Worm (Caenorhabditis elegans) whole organism, midembryonic: ENCODE results near the gene C55C3.6.

Experiments used
- cog-1 ChIP-seq: sonication (generic microtip); optimal IDR thresholded peaks from 2 replicates; lab custom pipeline; 2016; ENCODE audit warnings: missing genetic modification characterization, missing compliant biosample characterization
- flt-1 ChIP-seq: fragments of 200-800 bp; sonication (Bioruptor generic); IDR thresholded peaks from 2 replicates; pipeline ENCODE4 v1.3.6; 2022; ENCODE audit warnings: missing genetic modification characterization, missing compliant biosample characterization
- klf-2 ChIP-seq: fragments of 200-800 bp; sonication (Bioruptor generic); conservative IDR thresholded peaks from 2 replicates; pipeline ENCODE4 v1.3.6; 2022; ENCODE audit warnings: missing genetic modification reagents, missing genetic modification characterization, missing compliant biosample characterization
- med-1 ChIP-seq: sonication (generic microtip); optimal IDR thresholded peaks from 2 replicates; lab custom pipeline; 2017; ENCODE audit warnings: missing genetic modification characterization, mild to moderate bottlenecking, missing compliant biosample characterization, antibody characterized with exemption, missing genetic modification reagents; ENCODE audit not compliant: insufficient read depth
- ztf-29 ChIP-seq: fragments of 200-800 bp; sonication (Bioruptor generic); IDR thresholded peaks from 2 replicates; pipeline ENCODE4 v1.3.6; 2022; ENCODE audit warnings: missing genetic modification reagents, missing genetic modification characterization, missing compliant biosample characterization

DNA sequence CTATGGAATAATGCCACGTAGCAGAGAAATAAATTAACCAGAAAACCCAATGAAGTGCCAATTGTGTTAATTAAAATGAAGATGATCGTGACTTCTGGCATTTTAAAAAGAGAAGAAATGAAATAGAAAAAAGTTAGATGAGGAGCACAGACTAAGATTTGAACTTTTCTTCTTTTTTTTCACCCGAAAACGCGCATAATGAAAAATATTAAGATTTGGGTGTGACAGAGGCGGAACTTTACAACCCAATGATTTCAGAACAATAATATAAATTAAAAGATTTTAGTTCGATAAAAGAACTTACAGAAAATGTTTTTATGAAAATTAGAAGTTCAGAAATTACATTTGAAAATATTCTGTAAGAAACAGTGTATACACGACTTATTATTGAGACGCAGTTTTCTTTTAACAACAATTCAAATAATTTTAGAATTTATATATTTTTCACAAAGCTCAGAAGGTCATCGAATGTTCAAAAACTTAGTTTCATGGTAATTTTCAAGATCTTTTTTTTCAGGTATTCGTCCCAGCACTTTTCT, 37.4 kb upstream of the C55C3.6 start, which contains the start of the genes srd-8 and B0547.2:
- TF ChIP-seq med-1 (GFP tag; lab: Kevin White, UChicago) = no peak
- TF ChIP-seq ztf-29 (GFP tag; lab: Robert Waterston, UW) = no peak
- no peak for TF ChIP-seq klf-2 (GFP tag; lab: Robert Waterston, UW)
- TF ChIP-seq flt-1 (GFP tag; lab: Robert Waterston, UW) = no peak
- TF ChIP-seq cog-1 = no peak
